Worm (Caenorhabditis elegans): ENCODE data around the gene klp-4.
A peak's percentile ranks its signal among the peaks of the same experiment; 100 is the strongest.

klp-4 gene

DNA sequence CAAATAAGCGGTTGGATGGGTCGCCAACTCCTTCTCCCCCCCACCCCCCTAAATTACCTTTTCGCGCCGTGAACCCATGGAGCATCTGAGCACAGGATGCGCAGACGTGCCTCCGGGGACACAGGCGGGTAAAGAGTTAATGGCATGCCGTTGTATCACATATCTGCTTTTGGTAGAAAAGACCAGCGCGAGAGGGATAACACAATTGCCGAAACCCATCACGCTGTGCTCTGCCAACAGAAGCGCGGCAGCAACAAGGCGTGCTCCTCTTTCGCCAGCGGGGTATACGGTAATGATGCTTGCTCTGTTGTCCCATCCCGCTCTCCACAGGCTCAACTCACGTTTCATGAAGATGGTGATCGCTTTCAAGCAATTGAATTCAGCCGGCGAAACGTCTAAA lies 18.8 kb upstream of the klp-4 start:
- TF ChIP-seq zip-2 (tag; optimal IDR thresholded peaks at IDR 0.05) (no peak), aha-1 (tag) (peak; percentile 69)

DNA sequence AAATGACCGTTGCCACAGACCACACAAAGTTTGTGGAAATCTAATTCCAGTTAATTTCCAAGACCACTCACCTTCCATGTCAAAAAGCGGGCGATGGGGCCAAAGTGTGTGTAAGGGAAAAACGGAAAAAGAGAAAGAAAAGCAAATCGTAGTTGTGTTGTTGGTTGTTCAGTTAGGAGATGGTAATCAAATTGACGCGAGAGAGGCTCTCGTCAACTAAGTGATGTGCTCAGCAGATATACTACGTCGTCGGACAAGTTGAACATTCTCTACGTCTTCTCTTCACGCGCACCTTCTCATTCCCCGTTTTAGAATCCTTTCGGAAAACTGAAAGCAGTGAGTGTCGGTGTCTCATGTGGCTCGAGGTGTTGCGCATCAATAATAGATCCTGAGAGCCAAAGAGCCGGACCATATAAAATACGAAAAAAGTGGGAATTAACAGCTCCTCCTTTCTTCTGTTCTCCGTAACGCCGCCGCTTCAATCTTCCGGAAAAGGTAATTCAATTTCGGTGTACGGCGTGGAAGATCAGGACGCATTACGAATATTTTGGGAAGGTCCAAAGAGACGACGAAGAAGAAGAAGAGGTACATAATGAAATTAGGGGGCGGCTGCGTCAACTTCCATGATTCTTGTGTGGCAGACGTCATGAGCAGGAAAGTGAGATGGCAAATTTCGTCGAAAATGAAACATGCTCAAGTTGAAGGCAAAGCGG lies 13.0 kb upstream of the klp-4 start:
- TF ChIP-seq ctbp-1 (GFP tag; IDR thresholded peaks at IDR 0.05), result 0 out of 2 replicates have a peak, but pooled peaks have one; percentile 11
- peak in 1 of 2 experiments; percentile 30 for TF ChIP-seq unc-62 (GFP tag; optimal IDR thresholded peaks at IDR 0.05 in 1 of 2)
- TF ChIP-seq unc-62 (tag; optimal IDR thresholded peaks at IDR 0.05), result no peak
- peak; percentile 46 for TF ChIP-seq ces-1 (GFP tag; optimal IDR thresholded peaks at IDR 0.05)
- no peak for TF ChIP-seq arid-1 (GFP tag; conservative IDR thresholded peaks at IDR 0.05)
- TF ChIP-seq ceh-28 (tag; optimal IDR thresholded peaks at IDR 0.05), result no peak
- TF ChIP-seq zfp-3 (GFP tag; conservative IDR thresholded peaks at IDR 0.05), result no peak

DNA sequence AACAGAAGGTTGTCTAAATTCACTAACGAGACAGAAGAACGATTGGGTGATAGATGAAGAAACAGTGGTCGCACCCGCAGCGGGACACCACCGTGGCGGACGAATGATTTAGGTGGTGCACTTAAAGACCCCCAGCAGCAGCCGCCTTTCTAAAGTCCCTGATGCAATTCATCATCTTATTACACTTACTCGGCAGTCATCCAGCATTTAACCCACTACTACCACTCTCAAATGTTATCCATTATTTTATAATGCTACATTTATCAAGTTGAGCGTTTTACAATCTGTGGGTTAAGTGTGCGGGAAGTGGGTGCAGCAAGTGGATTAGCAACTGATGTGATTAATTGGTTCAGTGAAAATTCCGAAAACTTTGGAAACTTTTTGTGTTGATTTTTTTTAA lies 11.7 kb upstream of the klp-4 start:
- TF ChIP-seq daf-16 (GFP tag; optimal IDR thresholded peaks at IDR 0.05) (no peak), daf-16 (tag; optimal IDR thresholded peaks at IDR 0.05) (no peak), unc-62 (GFP tag; optimal IDR thresholded peaks at IDR 0.05 in 1 of 2) (peak in 1 of 2 experiments; percentile 9), unc-62 (tag; optimal IDR thresholded peaks at IDR 0.05) (no peak)

DNA sequence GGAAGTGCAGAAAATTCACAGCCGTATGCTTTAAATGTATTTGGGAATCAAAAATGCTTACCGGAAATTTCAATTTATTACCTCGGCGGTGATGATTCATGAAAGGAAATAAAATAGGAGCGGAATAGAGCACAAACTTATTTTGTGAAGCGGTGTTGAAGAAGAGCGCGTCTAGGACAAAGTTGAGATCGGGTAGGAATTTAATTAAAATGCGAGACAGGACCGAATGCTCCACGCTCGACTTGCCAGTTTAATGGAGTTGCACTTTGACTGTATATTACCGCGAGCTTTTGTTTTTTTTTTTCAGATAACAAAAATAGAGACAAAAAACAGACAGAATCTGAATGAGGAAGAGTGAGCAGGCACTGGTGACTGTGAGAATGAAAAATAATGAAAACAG lies 6.1 kb upstream of the klp-4 start:
- TF ChIP-seq unc-62 (GFP tag; optimal IDR thresholded peaks at IDR 0.05 in 1 of 2), result peak in 1 of 2 experiments; percentile 81
- TF ChIP-seq unc-62 (tag; optimal IDR thresholded peaks at IDR 0.05), result no peak
- TF ChIP-seq nhr-76 (tag; optimal IDR thresholded peaks at IDR 0.05), result no peak

DNA sequence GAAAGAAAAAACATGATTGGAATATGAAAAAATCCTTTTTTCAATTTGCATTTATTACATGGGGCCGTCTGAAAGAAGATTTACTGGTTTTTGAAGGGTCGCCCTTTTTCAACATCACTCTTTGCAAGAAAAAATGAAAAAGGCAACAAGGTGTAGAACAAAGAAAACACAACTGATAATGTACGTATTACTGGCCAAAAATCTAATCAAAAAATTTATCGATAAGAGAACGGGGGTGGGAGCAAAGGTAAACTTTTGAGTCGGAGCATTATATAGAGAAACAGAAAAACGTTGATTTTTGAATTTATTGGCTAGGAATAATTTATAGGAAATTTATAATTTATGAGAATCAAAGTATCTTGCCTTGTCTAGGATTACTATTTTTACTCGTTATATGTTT lies 3.4 kb upstream of the klp-4 start:
- TF ChIP-seq tra-1 (GFP tag; IDR thresholded peaks at IDR 0.05), result no peak
- TF ChIP-seq F26F4.8 (GFP tag; conservative IDR thresholded peaks at IDR 0.05), result no peak
- peak; percentile 39 for TF ChIP-seq nhr-28 (tag; optimal IDR thresholded peaks at IDR 0.05)
- TF ChIP-seq ZK546.5 (tag; optimal IDR thresholded peaks at IDR 0.05), result no peak
- TF ChIP-seq gei-8 (GFP tag; optimal IDR thresholded peaks at IDR 0.05), result no peak
- no peak for TF ChIP-seq R02D3.7 (tag; optimal IDR thresholded peaks at IDR 0.05)
- no peak for TF ChIP-seq fos-1 (tag; optimal IDR thresholded peaks at IDR 0.05)
- no peak for TF ChIP-seq nhr-10 (tag; optimal IDR thresholded peaks at IDR 0.05)
- no peak for TF ChIP-seq cey-2 (tag; optimal IDR thresholded peaks at IDR 0.05; ENCODE audit: borderline replicate concordance, insufficient read depth)
- TF ChIP-seq pqm-1 (tag; optimal IDR thresholded peaks at IDR 0.05), result peak; percentile 85
- TF ChIP-seq F49E8.2 (tag; optimal IDR thresholded peaks at IDR 0.05; ENCODE audit: borderline replicate concordance), result no peak
- TF ChIP-seq mxl-2 (GFP tag; conservative IDR thresholded peaks at IDR 0.05), result no peak
- no peak for TF ChIP-seq ceh-44 (GFP tag; IDR thresholded peaks at IDR 0.05)
- no peak for TF ChIP-seq dmd-9 (GFP tag; IDR thresholded peaks at IDR 0.05)
- TF ChIP-seq jun-1 (tag; optimal IDR thresholded peaks at IDR 0.05), result no peak
- no peak for TF ChIP-seq T26A8.4 (GFP tag; IDR thresholded peaks at IDR 0.05)
- TF ChIP-seq daf-16 (GFP tag; optimal IDR thresholded peaks at IDR 0.05), result no peak
- peak; percentile 60 for TF ChIP-seq daf-16 (tag; optimal IDR thresholded peaks at IDR 0.05)
- TF ChIP-seq ceh-32 (tag; optimal IDR thresholded peaks at IDR 0.05; ENCODE audit: poor library complexity), result no peak
- TF ChIP-seq dmd-6 (GFP tag; IDR thresholded peaks at IDR 0.05), result peak; percentile 23; the same call in 1 of the 2 replicates
- no peak for TF ChIP-seq mes-2 (tag; optimal IDR thresholded peaks at IDR 0.05; ENCODE audit: poor library complexity, severe bottlenecking)
- TF ChIP-seq pha-4 (GFP tag; IDR thresholded peaks at IDR 0.05), result no peak
- no peak for TF ChIP-seq pha-4 (tag; optimal IDR thresholded peaks at IDR 0.05)

All from whole organism, L4 larva.